Worm (Caenorhabditis elegans): ENCODE measurements around the gene F35A5.5.

F35A5.5 gene

ce11 chrX:3823869-3824268 lies 28.3 kb upstream of the F35A5.5 start:
- no peak for TF ChIP-seq unc-62 (GFP tag; optimal IDR thresholded peaks at IDR 0.05)

ce11 chrX:3822061-3822460 lies 26.5 kb upstream of the F35A5.5 start:
- TF ChIP-seq unc-62 (GFP tag; optimal IDR thresholded peaks at IDR 0.05), result no peak

ce11 chrX:3821609-3822008 lies 26.1 kb upstream of the F35A5.5 start:
- no peak for TF ChIP-seq unc-62 (GFP tag; optimal IDR thresholded peaks at IDR 0.05)

- TF ChIP-seq unc-62 (GFP tag; optimal IDR thresholded peaks at IDR 0.05), result no peak
Measured at ce11 chrX:3820666-3821065, 25.1 kb upstream of the F35A5.5 start.

ce11 chrX:3819697-3820096 lies 24.2 kb upstream of the F35A5.5 start:
- no peak for TF ChIP-seq unc-62 (GFP tag; optimal IDR thresholded peaks at IDR 0.05)

- TF ChIP-seq unc-62 (GFP tag; optimal IDR thresholded peaks at IDR 0.05), result no peak
Measured at ce11 chrX:3818856-3819524, 23.4 kb upstream of the F35A5.5 start.

- TF ChIP-seq unc-62 (GFP tag; optimal IDR thresholded peaks at IDR 0.05), result no peak
Measured at ce11 chrX:3814827-3815226, 19.3 kb upstream of the F35A5.5 start.

- TF ChIP-seq unc-62 (GFP tag; optimal IDR thresholded peaks at IDR 0.05), result no peak
Measured at ce11 chrX:3807166-3807565, 11.6 kb upstream of the F35A5.5 start, which contains the start of gene F35A5.1. Gene F35A5.1, plus strand, starts transcription at chrX:3807466.

ce11 chrX:3804837-3805236 lies 9.3 kb upstream of the F35A5.5 start, which contains the start of gene F35A5.2:
Gene F35A5.2, plus strand, starts transcription at chrX:3805137.
- TF ChIP-seq unc-62 (GFP tag; optimal IDR thresholded peaks at IDR 0.05), result no peak

- no peak for TF ChIP-seq unc-62 (GFP tag; optimal IDR thresholded peaks at IDR 0.05)
Measured at ce11 chrX:3803314-3803713, 7.8 kb upstream of the F35A5.5 start, which contains the start of gene F35A5.8. Gene F35A5.8, minus strand, starts transcription at chrX:3803464.

- no peak for TF ChIP-seq unc-62 (GFP tag; optimal IDR thresholded peaks at IDR 0.05)
Measured at ce11 chrX:3802743-3803142, 7.2 kb upstream of the F35A5.5 start.

- no peak for TF ChIP-seq unc-62 (GFP tag; optimal IDR thresholded peaks at IDR 0.05)
Measured at ce11 chrX:3798288-3798687, 2.7 kb upstream of the F35A5.5 start.

ce11 chrX:3797882-3798281 lies 2.3 kb upstream of the F35A5.5 start, which contains the start of gene abu-10:
Gene abu-10, plus strand, starts transcription at chrX:3798182.
- no peak for TF ChIP-seq unc-62 (GFP tag; optimal IDR thresholded peaks at IDR 0.05)

- no peak for TF ChIP-seq unc-62 (GFP tag; optimal IDR thresholded peaks at IDR 0.05)
Measured at ce11 chrX:3794161-3794560, 1.4 kb downstream of the F35A5.5 start.

- TF ChIP-seq unc-62 (GFP tag; optimal IDR thresholded peaks at IDR 0.05), result no peak
Measured at ce11 chrX:3793389-3793788, 2.2 kb downstream of the F35A5.5 start.

ce11 chrX:3792715-3793114 lies 2.8 kb downstream of the F35A5.5 start, which contains the start of gene idpp-5:
Gene idpp-5, minus strand, starts transcription at chrX:3792815.
- TF ChIP-seq unc-62 (GFP tag; optimal IDR thresholded peaks at IDR 0.05), result no peak

- no peak for TF ChIP-seq unc-62 (GFP tag; optimal IDR thresholded peaks at IDR 0.05)
Measured at ce11 chrX:3791098-3791497, 4.4 kb downstream of the F35A5.5 start.

- TF ChIP-seq unc-62 (GFP tag; optimal IDR thresholded peaks at IDR 0.05), result no peak
Measured at ce11 chrX:3788483-3788882, 7.1 kb downstream of the F35A5.5 start.
